Fruit fly (Drosophila melanogaster) S2 (cell line): Measurements from ENCODE around the gene CG10553.

Source experiments
- CG8478 ChIP-seq: fragments of >200 bp; optimal IDR thresholded peaks from 2 replicates; lab custom pipeline; 2018
- CTCF ChIP-seq, 2 experiments: fragments of >200 bp; optimal IDR thresholded peaks; 2 replicates each; lab custom pipeline; 2018

Gene CG10553

dm6 chr3R:25318011-25318410 is at the start of gene CG10553:
TSS of gene CG10553 (minus strand) at chr3R:25318111.
- no peak for TF ChIP-seq CTCF (optimal IDR thresholded peaks at IDR 0.05; lab: Kevin White, UChicago)

DNA sequence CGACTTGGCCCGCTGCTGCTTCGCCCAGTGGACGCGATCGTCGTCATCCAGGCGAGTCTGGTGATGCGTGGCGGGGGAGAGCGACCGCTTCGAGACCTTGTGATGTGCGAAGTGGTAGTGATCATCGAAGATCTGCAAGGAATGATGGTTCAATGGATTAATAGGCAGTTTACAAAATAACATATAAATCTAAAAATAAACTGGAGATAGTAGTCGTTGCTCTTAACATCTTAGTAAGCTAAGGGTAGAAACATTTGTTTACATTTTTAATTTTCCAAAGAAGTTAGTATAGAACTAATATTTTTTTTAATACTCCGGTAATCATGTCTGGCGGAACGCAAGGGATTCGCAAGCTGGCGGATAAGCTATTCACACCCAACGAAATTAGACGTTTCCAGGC is 40.1 kb upstream of the CG10553 start, which contains the start of gene ND-49L:
TSS of gene ND-49L (plus strand) at position 301 of the 400 bp plus-strand sequence.
- TF ChIP-seq CG8478 (lab: Kevin White, UChicago) (no peak), CTCF (optimal IDR thresholded peaks at IDR 0.05; lab: Kevin White, UChicago) (no peak)

DNA sequence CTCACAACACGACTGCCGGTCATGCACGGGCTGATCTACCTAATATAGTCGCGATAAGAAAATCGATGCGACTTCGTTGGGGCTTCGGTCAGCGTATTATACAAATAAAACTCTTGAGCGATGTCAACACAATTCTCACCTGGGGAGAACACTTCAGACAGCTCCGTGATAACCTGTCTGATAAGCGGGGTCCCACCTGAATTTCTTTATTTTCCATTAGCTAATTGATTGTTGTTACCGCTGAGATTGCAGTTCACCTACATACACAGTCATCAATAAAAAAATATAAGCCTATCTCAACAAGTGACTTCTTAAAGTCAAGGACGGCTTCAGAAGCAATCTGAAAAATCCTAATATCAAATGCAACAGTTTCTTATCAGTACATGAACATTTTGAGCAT is 29.0 kb upstream of the CG10553 start, which contains the start of gene tobi:
TSS of gene tobi (minus strand) at position 23 of the 400 bp plus-strand sequence.
- TF ChIP-seq CTCF (optimal IDR thresholded peaks at IDR 0.05; lab: Kevin White, UChicago), result no peak

DNA sequence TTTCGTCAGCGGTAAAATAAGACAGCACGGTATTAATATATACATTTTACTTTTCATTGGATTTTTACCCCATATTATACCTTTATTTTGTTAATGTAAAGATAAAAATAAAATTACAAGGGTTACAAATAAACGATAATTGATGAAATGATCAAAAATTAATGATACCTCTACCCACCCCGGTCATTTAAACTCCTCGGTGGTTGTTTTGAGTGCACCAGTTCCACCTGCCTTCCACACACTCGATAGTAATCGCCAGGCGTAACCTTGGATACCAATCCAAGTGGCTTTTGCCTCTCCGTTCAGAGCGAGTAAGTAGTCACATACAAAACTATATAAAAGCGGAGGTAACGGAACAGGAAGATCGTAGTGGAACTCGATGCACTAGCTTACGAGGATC is 22.0 kb upstream of the CG10553 start, which contains the start of gene rha:
TSS of gene rha (plus strand) at position 301 of the 400 bp plus-strand sequence.
- TF ChIP-seq CTCF (optimal IDR thresholded peaks at IDR 0.05; lab: Kevin White, UChicago) (no peak), CG8478 (lab: Kevin White, UChicago) (no peak)

dm6 chr3R:25335065-25335464 is 17.2 kb upstream of the CG10553 start, which contains the start of the genes CG10669 and CG11902:
TSS of gene CG10669 (minus strand) at chr3R:25335243.
TSS of gene CG11902 (plus strand) at chr3R:25335257.
- TF ChIP-seq CTCF (optimal IDR thresholded peaks at IDR 0.05; lab: Kevin White, UChicago), result no peak
- no peak for TF ChIP-seq CG8478 (lab: Kevin White, UChicago)

dm6 chr3R:25331103-25331502 is 13.2 kb upstream of the CG10553 start, which contains the start of gene CHKov2:
TSS of gene CHKov2 (minus strand) at chr3R:25331203.
- TF ChIP-seq CTCF (optimal IDR thresholded peaks at IDR 0.05; lab: Kevin White, UChicago) (no peak), CG8478 (lab: Kevin White, UChicago) (no peak)

- no peak for TF ChIP-seq CG8478 (lab: Kevin White, UChicago)
- TF ChIP-seq CTCF (optimal IDR thresholded peaks at IDR 0.05; lab: Kevin White, UChicago), result no peak
These were observed 11.2 kb upstream of the CG10553 start, which contains the start of gene CHKov1 for dm6 chr3R:25329079-25329478. TSS of gene CHKov1 (minus strand) at chr3R:25329316.

dm6 chr3R:25322657-25323056 is 4.7 kb upstream of the CG10553 start, which contains the start of gene CG10562:
TSS of gene CG10562 (minus strand) at chr3R:25322757.
- no peak for TF ChIP-seq CTCF (optimal IDR thresholded peaks at IDR 0.05; lab: Kevin White, UChicago)
- no peak for TF ChIP-seq CG8478 (lab: Kevin White, UChicago)

- no peak for TF ChIP-seq CTCF (optimal IDR thresholded peaks at IDR 0.05; lab: Kevin White, UChicago)
- TF ChIP-seq CG8478 (lab: Kevin White, UChicago), result no peak
These were observed 3.8 kb upstream of the CG10553 start for dm6 chr3R:25321681-25322080.

- TF ChIP-seq CG8478 (lab: Kevin White, UChicago), result no peak
- TF ChIP-seq CTCF (optimal IDR thresholded peaks at IDR 0.05; lab: Kevin White, UChicago), result no peak
These were observed 3.0 kb upstream of the CG10553 start for dm6 chr3R:25320898-25321297.

DNA sequence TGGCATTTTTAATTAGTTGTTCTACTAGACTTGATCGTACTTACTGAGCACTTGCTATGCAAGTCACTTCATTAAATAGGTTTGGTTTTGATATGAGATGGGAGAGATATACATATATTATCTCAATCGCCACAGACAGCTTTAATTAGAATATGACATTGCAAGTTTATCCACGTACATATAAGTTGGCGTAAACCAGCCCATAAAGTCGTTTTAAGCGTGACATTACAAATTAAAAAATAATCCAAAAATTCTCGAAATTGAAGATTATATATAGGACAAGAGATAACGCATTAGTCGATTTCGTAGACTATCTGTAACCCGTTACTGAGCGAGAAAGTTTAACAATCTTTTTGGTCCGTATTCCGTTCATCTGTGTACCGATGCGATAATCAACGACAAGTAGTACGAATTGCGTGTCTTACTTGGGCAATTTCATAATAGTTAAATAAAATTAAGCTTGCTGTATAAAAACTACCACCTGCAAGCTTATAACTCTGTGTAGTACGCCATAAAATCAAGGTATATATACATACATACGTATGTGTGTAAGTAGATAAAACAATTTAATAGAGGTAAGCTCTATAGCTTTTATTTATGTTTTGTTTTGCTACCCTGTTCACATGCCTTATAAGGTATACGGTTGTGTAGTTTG is 2.3 kb upstream of the CG10553 start, which contains the start of gene CG10560:
TSS of gene CG10560 (minus strand) at position 51 of the 655 bp plus-strand sequence.
- TF ChIP-seq CG8478 (lab: Kevin White, UChicago) (no peak), CTCF (optimal IDR thresholded peaks at IDR 0.05; lab: Kevin White, UChicago) (no peak)

DNA sequence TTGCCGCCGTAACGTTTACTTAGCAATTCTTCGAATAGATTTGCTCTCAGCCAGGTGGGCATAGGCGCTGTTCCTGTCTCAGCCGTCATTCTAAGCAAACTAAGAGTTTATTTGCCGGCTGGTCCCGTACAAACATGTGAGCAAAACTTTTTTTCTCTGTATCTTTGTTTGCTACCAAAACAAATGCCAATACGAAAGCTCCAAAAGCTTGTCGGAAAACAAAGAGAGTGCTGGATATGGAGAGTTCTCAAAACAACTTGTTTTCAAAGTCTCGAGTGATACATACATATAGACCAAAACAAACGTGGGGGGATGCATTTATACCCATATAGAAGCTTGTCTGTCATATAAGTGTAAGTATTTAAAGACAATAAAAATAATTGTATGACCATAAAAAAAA is 1.9 kb downstream of the CG10553 start, which contains the start of gene CG10559:
TSS of gene CG10559 (minus strand) at position 101 of the 400 bp plus-strand sequence.
- no peak for TF ChIP-seq CTCF (optimal IDR thresholded peaks at IDR 0.05; lab: Kevin White, UChicago)
- no peak for TF ChIP-seq CG8478 (lab: Kevin White, UChicago)

DNA sequence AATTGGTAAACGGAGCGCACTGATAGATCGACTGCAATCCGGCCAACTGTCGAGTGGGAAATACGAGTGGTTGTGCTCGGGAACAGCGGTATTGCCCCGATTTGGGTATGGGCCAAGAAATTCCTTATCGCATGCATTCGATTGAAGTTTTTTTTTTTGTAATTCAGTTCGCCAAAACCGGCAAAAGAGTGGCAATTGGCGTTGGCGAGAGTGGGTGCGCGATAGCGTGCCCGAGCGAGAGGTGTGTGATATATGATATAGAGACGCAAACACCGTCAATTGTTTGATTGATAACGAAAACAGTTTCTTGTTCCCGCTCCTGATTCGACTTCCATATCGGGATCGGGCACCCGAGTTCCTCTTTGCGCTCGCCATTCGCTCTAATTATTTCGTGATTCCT is 4.1 kb downstream of the CG10553 start, which contains the start of gene CG31087:
TSS of gene CG31087 (minus strand) at position 63 of the 400 bp plus-strand sequence.
- TF ChIP-seq CTCF (optimal IDR thresholded peaks at IDR 0.05; lab: Kevin White, UChicago) (no peak), CG8478 (lab: Kevin White, UChicago) (no peak)

DNA sequence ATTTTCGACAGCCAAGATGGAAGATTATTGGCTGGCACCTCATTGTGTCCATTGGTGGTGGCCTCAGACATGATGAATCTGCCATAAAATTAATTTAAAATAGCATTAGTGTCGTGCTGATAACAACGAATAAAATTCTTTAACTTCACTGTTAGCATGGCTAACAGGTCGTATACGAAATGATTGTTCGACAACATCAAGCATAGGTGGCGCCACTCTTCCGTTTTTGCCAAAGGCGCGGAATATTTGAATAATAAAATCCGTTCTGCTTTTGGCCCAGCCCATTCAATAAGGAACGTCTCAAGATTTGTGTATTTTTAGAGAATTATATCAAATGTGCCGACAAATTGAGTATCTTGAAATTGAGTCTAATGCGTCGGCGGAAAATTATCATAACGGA is 5.3 kb downstream of the CG10553 start:
- no peak for TF ChIP-seq CG8478 (lab: Kevin White, UChicago)
- TF ChIP-seq CTCF (optimal IDR thresholded peaks at IDR 0.05; lab: Kevin White, UChicago), result peak; percentile 69 to 78

- TF ChIP-seq CG8478 (lab: Kevin White, UChicago) (no peak), CTCF (optimal IDR thresholded peaks at IDR 0.05; lab: Kevin White, UChicago) (no peak)
These were observed 7.1 kb downstream of the CG10553 start, which contains the start of gene CG31099 for dm6 chr3R:25310843-25311242. TSS of gene CG31099 (minus strand) at chr3R:25310943.
